Worm (Caenorhabditis elegans) whole organism, L4 larva: ENCODE data around the gene T04C10.3.

Experiments
- D1046.2 ChIP-seq: fragments of 200-800 bp; sonication (Bioruptor generic); IDR thresholded peaks from 2 replicates; pipeline ENCODE4 v1.3.6; 2022; ENCODE audit warnings: missing genetic modification characterization, missing compliant biosample characterization
- F10B5.3 ChIP-seq: sonication (generic microtip); optimal IDR thresholded peaks from 2 replicates; lab custom pipeline; 2016; ENCODE audit warnings: mild to moderate bottlenecking, missing genetic modification characterization, missing compliant biosample characterization
- F26F4.8 ChIP-seq: fragments of 200-800 bp; sonication (Bioruptor generic); conservative IDR thresholded peaks from 2 replicates; pipeline ENCODE4 v1.3.6; 2022; ENCODE audit warnings: missing genetic modification characterization, missing compliant biosample characterization
- F37D6.2 ChIP-seq: sonication (generic microtip); optimal IDR thresholded peaks from 2 replicates; lab custom pipeline; 2016; ENCODE audit warnings: mild to moderate bottlenecking, missing genetic modification characterization, missing compliant biosample characterization
- F44E2.7 ChIP-seq: fragments of 200-800 bp; sonication (Bioruptor generic); IDR thresholded peaks from 2 replicates; pipeline ENCODE4 v2.1.2; 2022; ENCODE audit warnings: missing genetic modification characterization, missing compliant biosample characterization
- R02D3.7 ChIP-seq: fragments of 150-350 bp; sonication (generic microtip); optimal IDR thresholded peaks from 3 replicates; lab custom pipeline; 2014; ENCODE audit warnings: missing biosample characterization, missing genetic modification characterization
- T20F7.1 ChIP-seq: fragments of 200-800 bp; sonication (Bioruptor generic); optimal IDR thresholded peaks from 2 replicates; lab custom pipeline; 2018; ENCODE audit warnings: mild to moderate bottlenecking, missing genetic modification characterization, missing compliant biosample characterization
- ZK337.2 ChIP-seq: fragments of 200-800 bp; sonication (Bioruptor generic); IDR thresholded peaks from 2 replicates; pipeline ENCODE4 v1.3.6; 2022; ENCODE audit warnings: missing genetic modification reagents, missing genetic modification characterization, missing compliant biosample characterization
- ZK546.5 ChIP-seq, 2 experiments: sonication (generic microtip); optimal IDR thresholded peaks; 2 replicates each; lab custom pipeline; 2017; ENCODE audit warnings: missing biosample characterization in 2 of 2, missing genetic modification characterization in 2 of 2
- aha-1 ChIP-seq: fragments of 150-350 bp; peaks from one replicate; lab custom pipeline; 2014; ENCODE audit warnings: missing biosample characterization, missing genetic modification characterization
- ama-1 ChIP-seq: fragments of 150-350 bp; optimal IDR thresholded peaks from 2 replicates; lab custom pipeline; 2014; ENCODE audit warnings: inconsistent platforms, mixed read lengths
- arid-1 ChIP-seq: fragments of 200-800 bp; sonication (Bioruptor generic); conservative IDR thresholded peaks from 2 replicates; pipeline ENCODE4 v1.3.6; 2022; ENCODE audit warnings: missing genetic modification reagents, missing genetic modification characterization, missing compliant biosample characterization
- attf-4 ChIP-seq: sonication (generic microtip); optimal IDR thresholded peaks from 3 replicates; lab custom pipeline; 2017; ENCODE audit warnings: missing biosample characterization, missing genetic modification characterization
- ceh-44 ChIP-seq: fragments of 200-800 bp; sonication (Bioruptor generic); IDR thresholded peaks from 2 replicates; pipeline ENCODE4 v1.3.6; 2022; ENCODE audit warnings: missing genetic modification reagents, missing genetic modification characterization, missing compliant biosample characterization
- ceh-62 ChIP-seq: sonication (generic microtip); optimal IDR thresholded peaks from 2 replicates; lab custom pipeline; 2017; ENCODE audit warnings: missing biosample characterization, missing genetic modification characterization
- ceh-82 ChIP-seq: sonication (generic microtip); optimal IDR thresholded peaks from 2 replicates; lab custom pipeline; 2017; ENCODE audit warnings: missing biosample characterization, missing genetic modification characterization
- cey-2 ChIP-seq: sonication (generic microtip); optimal IDR thresholded peaks from 3 replicates; lab custom pipeline; 2017; ENCODE audit warnings: missing genetic modification characterization, mild to moderate bottlenecking, missing compliant biosample characterization, antibody characterized with exemption, borderline replicate concordance; ENCODE audit not compliant: insufficient read depth
- ctbp-1 ChIP-seq: fragments of 200-800 bp; sonication (Bioruptor generic); IDR thresholded peaks from 2 replicates; pipeline ENCODE4 v1.3.6; 2022; ENCODE audit warnings: missing genetic modification reagents, missing genetic modification characterization, missing compliant biosample characterization
- daf-12 ChIP-seq: fragments of 150-350 bp; optimal IDR thresholded peaks from 2 replicates; lab custom pipeline; 2014; ENCODE audit warnings: missing biosample characterization, missing genetic modification reagents, missing genetic modification characterization
- daf-16 ChIP-seq, 3 experiments: sonication (generic microtip); optimal IDR thresholded peaks; 2 replicates each; lab custom pipeline; 2016 to 2017; ENCODE audit warnings: missing genetic modification characterization in 3 of 3, missing genetic modification reagents in 3 of 3, mild to moderate bottlenecking in 2 of 3, missing compliant biosample characterization in 2 of 3, missing biosample characterization in 1 of 3, moderate library complexity in 1 of 3
- dmd-6 ChIP-seq: fragments of 200-800 bp; sonication (Bioruptor generic); IDR thresholded peaks from 2 replicates; pipeline ENCODE4 v1.3.6; 2022; ENCODE audit warnings: missing genetic modification reagents, missing genetic modification characterization, missing compliant biosample characterization
- dmd-9 ChIP-seq: fragments of 200-800 bp; sonication (Bioruptor generic); IDR thresholded peaks from 2 replicates; pipeline ENCODE4 v1.3.6; 2022; ENCODE audit warnings: missing genetic modification reagents, missing genetic modification characterization, missing compliant biosample characterization
- dpl-1 ChIP-seq: fragments of 150-350 bp; optimal IDR thresholded peaks from 2 replicates; lab custom pipeline; 2014; ENCODE audit warnings: missing biosample characterization, missing genetic modification reagents, missing genetic modification characterization
- egl-27 ChIP-seq: sonication (generic microtip); optimal IDR thresholded peaks from 3 replicates; lab custom pipeline; 2017; ENCODE audit warnings: missing biosample characterization, missing genetic modification reagents, missing genetic modification characterization
- fos-1 ChIP-seq: fragments of 150-350 bp; optimal IDR thresholded peaks from 2 replicates; lab custom pipeline; 2014; ENCODE audit warnings: missing biosample characterization, missing genetic modification characterization
- hlh-11 ChIP-seq: fragments of 200-800 bp; sonication (Bioruptor generic); optimal IDR thresholded peaks from 2 replicates; lab custom pipeline; 2018; ENCODE audit warnings: mild to moderate bottlenecking, missing genetic modification characterization, missing compliant biosample characterization
- hlh-30 ChIP-seq: sonication (generic microtip); optimal IDR thresholded peaks from 2 replicates; lab custom pipeline; 2017; ENCODE audit warnings: antibody characterized with exemption, mild to moderate bottlenecking, missing genetic modification characterization, missing compliant biosample characterization; ENCODE audit not compliant: insufficient read depth
- jun-1 ChIP-seq: fragments of 150-350 bp; optimal IDR thresholded peaks from 2 replicates; lab custom pipeline; 2014; ENCODE audit warnings: missing biosample characterization, missing genetic modification reagents, missing genetic modification characterization
- lin-15B ChIP-seq: fragments of 150-350 bp; sonication (generic microtip); optimal IDR thresholded peaks from 3 replicates; lab custom pipeline; 2014; ENCODE audit warnings: missing biosample characterization, missing genetic modification characterization
- lin-39 ChIP-seq: fragments of 150-350 bp; optimal IDR thresholded peaks from 2 replicates; lab custom pipeline; 2014; ENCODE audit warnings: missing biosample characterization, missing genetic modification reagents, missing genetic modification characterization
- lir-3 ChIP-seq: sonication (generic microtip); optimal IDR thresholded peaks from 2 replicates; lab custom pipeline; 2016; ENCODE audit warnings: mild to moderate bottlenecking, missing genetic modification characterization, missing compliant biosample characterization
- lsy-2 ChIP-seq, 2 experiments: fragments of 150-350 bp in 1 of 2; sonication (generic microtip) in 1 of 2; optimal IDR thresholded peaks; 2 replicates each; lab custom pipeline; 2014 to 2017; ENCODE audit warnings: missing biosample characterization in 2 of 2, missing genetic modification characterization in 2 of 2
- madf-5 ChIP-seq, 2 experiments: fragments of 200-800 bp; sonication (Bioruptor generic); IDR thresholded peaks; 2 replicates each; pipeline ENCODE4 v1.3.6; 2022; ENCODE audit warnings: missing compliant biosample characterization in 2 of 2, missing genetic modification characterization in 2 of 2
- madf-9 ChIP-seq: fragments of 200-800 bp; sonication (Bioruptor generic); conservative IDR thresholded peaks from 2 replicates; pipeline ENCODE4 v1.3.6; 2022; ENCODE audit warnings: missing genetic modification reagents, missing genetic modification characterization, missing compliant biosample characterization
- mes-2 ChIP-seq: sonication (generic microtip); optimal IDR thresholded peaks from 2 replicates; lab custom pipeline; 2016; ENCODE audit warnings: missing genotype, mild to moderate bottlenecking, missing genetic modification characterization, missing compliant biosample characterization; ENCODE audit not compliant: poor library complexity, severe bottlenecking
- mxl-2 ChIP-seq: fragments of 200-800 bp; sonication (Bioruptor generic); conservative IDR thresholded peaks from 2 replicates; pipeline ENCODE4 v1.3.6; 2022; ENCODE audit warnings: missing genetic modification reagents, missing genetic modification characterization, missing compliant biosample characterization
- mxl-3 ChIP-seq: fragments of 200-800 bp; sonication (Bioruptor generic); optimal IDR thresholded peaks from 2 replicates; lab custom pipeline; 2018; ENCODE audit warnings: mild to moderate bottlenecking, missing genetic modification characterization, missing compliant biosample characterization
- nhr-11 ChIP-seq: fragments of 150-350 bp; optimal IDR thresholded peaks from 2 replicates; lab custom pipeline; 2014; ENCODE audit warnings: missing biosample characterization, missing genetic modification characterization
- nhr-28 ChIP-seq: fragments of 150-350 bp; optimal IDR thresholded peaks from 2 replicates; lab custom pipeline; 2014; ENCODE audit warnings: missing biosample characterization, missing genetic modification characterization
- nhr-42 ChIP-seq: fragments of 200-800 bp; sonication (Bioruptor generic); IDR thresholded peaks from 2 replicates; pipeline ENCODE4 v1.3.6; 2022; ENCODE audit warnings: missing genetic modification characterization, missing compliant biosample characterization
- nhr-76 ChIP-seq: fragments of 150-350 bp; optimal IDR thresholded peaks from 2 replicates; lab custom pipeline; 2014; ENCODE audit warnings: missing biosample characterization, missing genetic modification characterization
- nhr-77 ChIP-seq: fragments of 150-350 bp; optimal IDR thresholded peaks from 2 replicates; lab custom pipeline; 2014; ENCODE audit warnings: missing biosample characterization, missing genetic modification characterization
- rbr-2 ChIP-seq: sonication (generic microtip); optimal IDR thresholded peaks from 2 replicates; lab custom pipeline; 2016; ENCODE audit warnings: missing genotype, missing genetic modification characterization, missing compliant biosample characterization
- saeg-2 ChIP-seq: fragments of 200-800 bp; sonication (Bioruptor generic); IDR thresholded peaks from 2 replicates; pipeline ENCODE4 v1.3.6; 2022; ENCODE audit warnings: missing genetic modification reagents, missing genetic modification characterization, missing compliant biosample characterization
- snpc-4 ChIP-seq: fragments of 150-350 bp; optimal IDR thresholded peaks from 2 replicates; lab custom pipeline; 2014; ENCODE audit warnings: missing biosample characterization, missing genetic modification characterization
- tra-1 ChIP-seq: fragments of 200-800 bp; sonication (Bioruptor generic); IDR thresholded peaks from 2 replicates; pipeline ENCODE4 v1.3.6; 2022; ENCODE audit warnings: missing genetic modification reagents, missing genetic modification characterization, missing compliant biosample characterization
- unc-39 ChIP-seq: sonication (generic microtip); optimal IDR thresholded peaks from 2 replicates; lab custom pipeline; 2017; ENCODE audit warnings: missing biosample characterization, missing genetic modification characterization
- zfp-2 ChIP-seq: sonication (generic microtip); optimal IDR thresholded peaks from 2 replicates; lab custom pipeline; 2016; ENCODE audit warnings: mild to moderate bottlenecking, missing genetic modification characterization, missing compliant biosample characterization
- ztf-7 ChIP-seq: fragments of 150-350 bp; optimal IDR thresholded peaks from 2 replicates; lab custom pipeline; 2014; ENCODE audit warnings: missing biosample characterization, missing genetic modification characterization

T04C10.3 gene

DNA sequence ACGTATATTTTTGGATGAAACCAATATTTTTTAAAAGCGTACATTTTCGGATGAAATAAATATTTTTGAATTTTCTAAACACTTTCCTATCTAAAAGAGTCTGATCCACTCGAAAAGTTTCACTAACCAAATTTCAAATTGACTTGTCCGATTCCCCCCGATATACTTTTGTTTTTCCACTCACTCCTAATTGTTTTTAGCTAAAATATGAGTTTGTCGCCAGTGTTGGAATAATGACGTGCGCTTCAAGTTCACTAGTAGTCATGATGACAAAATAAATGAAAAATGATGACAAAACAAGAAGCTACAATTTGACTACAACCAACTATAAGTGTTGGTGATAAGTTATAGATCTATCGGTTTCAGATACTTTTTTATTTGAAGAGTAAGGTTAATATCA is 3.4 kb upstream of the T04C10.3 start (continued):
- TF ChIP-seq egl-27 (no peak), ama-1 (lab: Kevin White, UChicago) (no peak), aha-1 (tag; lab: Kevin White, UChicago) (peak; percentile 10), daf-12 (tag; lab: Kevin White, UChicago) (no peak), lsy-2 (tag; optimal IDR thresholded peaks at IDR 0.05; lab: Kevin White, UChicago) (peak in 1 of 2 experiments; percentile 16), hlh-30 (no peak), ZK337.2 (GFP tag; lab: Robert Waterston, UW) (no peak), ctbp-1 (GFP tag; lab: Robert Waterston, UW) (no peak), saeg-2 (no peak), F37D6.2 (tag; lab: Kevin White, UChicago) (no peak), dpl-1 (GFP tag; lab: Kevin White, UChicago) (no peak), arid-1 (no peak), F44E2.7 (GFP tag; lab: Robert Waterston, UW) (no peak), nhr-42 (GFP tag; lab: Robert Waterston, UW) (0 out of 2 replicates have a peak, but pooled peaks have one; percentile 58)

DNA sequence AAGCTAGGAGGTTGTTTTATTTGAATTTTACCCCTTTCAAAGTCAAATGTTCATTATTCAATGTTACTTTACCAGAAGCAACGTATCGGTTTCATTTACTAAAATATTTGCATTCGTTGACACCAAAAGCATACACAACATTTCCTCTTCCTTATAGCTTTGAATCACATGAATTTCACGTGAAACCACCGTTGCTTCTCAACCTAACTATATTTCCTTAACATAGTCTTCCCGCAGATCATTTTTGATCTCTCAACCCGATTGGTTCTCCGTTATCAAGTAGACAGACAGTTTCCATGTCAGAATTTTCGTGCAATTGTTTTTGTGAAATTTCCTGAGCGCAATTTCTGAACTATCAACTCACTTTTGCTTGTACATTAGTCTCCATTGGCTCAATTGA is 2.3 kb upstream of the T04C10.3 start:
- TF ChIP-seq rbr-2 (tag; lab: Kevin White, UChicago) (no peak), dpl-1 (GFP tag; lab: Kevin White, UChicago) (no peak), mxl-3 (GFP tag; lab: Kevin White, UChicago) (no peak), daf-12 (tag; lab: Kevin White, UChicago) (no peak), nhr-11 (tag; lab: Kevin White, UChicago) (no peak), F26F4.8 (no peak), nhr-28 (tag; lab: Kevin White, UChicago) (peak; percentile 9), snpc-4 (tag; lab: Kevin White, UChicago) (no peak), unc-39 (tag; lab: Kevin White, UChicago) (no peak), dmd-9 (GFP tag; lab: Robert Waterston, UW) (no peak), nhr-76 (tag; lab: Kevin White, UChicago) (no peak), R02D3.7 (tag; lab: Kevin White, UChicago) (no peak), ceh-44 (no peak), dmd-6 (GFP tag; lab: Robert Waterston, UW) (peak; percentile 70), saeg-2 (no peak), fos-1 (tag; lab: Kevin White, UChicago) (no peak), T20F7.1 (GFP tag; lab: Kevin White, UChicago) (peak; percentile 41), aha-1 (tag; lab: Kevin White, UChicago) (no peak), attf-4 (tag; lab: Kevin White, UChicago) (no peak), jun-1 (tag; lab: Kevin White, UChicago) (no peak), ceh-82 (tag; lab: Kevin White, UChicago) (no peak), mes-2 (tag; lab: Kevin White, UChicago) (no peak), nhr-77 (no peak), madf-9 (no peak), hlh-11 (peak; percentile 20), cey-2 (tag; lab: Kevin White, UChicago) (no peak), D1046.2 (GFP tag; lab: Robert Waterston, UW) (no peak), ceh-62 (no peak), hlh-30 (peak; percentile 54), lin-39 (tag; lab: Kevin White, UChicago) (no peak), zfp-2 (no peak), ZK546.5 (tag; optimal IDR thresholded peaks at IDR 0.05; lab: Kevin White, UChicago) (no peak), tra-1 (0 out of 2 replicates have a peak, but pooled peaks have one; percentile 22), madf-5 (GFP tag; IDR thresholded peaks at IDR 0.05; lab: Robert Waterston, UW) (no peak), daf-16 (GFP tag; optimal IDR thresholded peaks at IDR 0.05; lab: Kevin White, UChicago) (no peak), daf-16 (tag; optimal IDR thresholded peaks at IDR 0.05; lab: Kevin White, UChicago) (peak; percentile 50), mxl-2 (GFP tag; lab: Robert Waterston, UW) (peak; percentile 96), lir-3 (tag; lab: Kevin White, UChicago) (no peak), ztf-7 (tag; lab: Kevin White, UChicago) (no peak), F10B5.3 (tag; lab: Kevin White, UChicago) (no peak), lin-15B (tag; lab: Kevin White, UChicago) (no peak)
